Fruit fly (Drosophila melanogaster) whole organism, embryonic: Measurements from ENCODE around the gene CG6785.

ENCODE experiments used
- CG10321 ChIP-seq: fragments of 200-800 bp; sonication (Bioruptor generic); IDR thresholded peaks from 2 replicates; pipeline ENCODE4 v1.3.6; 2022; ENCODE audit warnings: missing biosample characterization, missing genetic modification characterization
- CG10366 ChIP-seq: fragments of 200-800 bp; sonication (Bioruptor generic); IDR thresholded peaks from 2 replicates; pipeline ENCODE4 v1.3.6; 2022; ENCODE audit warnings: missing biosample characterization, missing genetic modification characterization
- CG10654 ChIP-seq: fragments of 200-800 bp; sonication (Bioruptor generic); optimal IDR thresholded peaks from 2 replicates; lab custom pipeline; 2016; ENCODE audit warnings: missing biosample characterization, missing genetic modification characterization
- CG11696 ChIP-seq: fragments of 200-800 bp; sonication (Bioruptor generic); IDR thresholded peaks from 2 replicates; pipeline ENCODE4 v1.3.6; 2022; ENCODE audit warnings: missing biosample characterization, missing genetic modification characterization
- CG11723 ChIP-seq: fragments of 200-800 bp; sonication (Bioruptor generic); optimal IDR thresholded peaks from 2 replicates; lab custom pipeline; 2017; ENCODE audit warnings: missing biosample characterization, mild to moderate bottlenecking, missing genetic modification characterization
- CG12744 ChIP-seq: fragments of 200-800 bp; sonication (Bioruptor generic); optimal IDR thresholded peaks from 2 replicates; lab custom pipeline; 2016; ENCODE audit warnings: missing biosample characterization, missing genetic modification characterization
- CG13123 ChIP-seq: fragments of 200-800 bp; sonication (Bioruptor generic); optimal IDR thresholded peaks from 2 replicates; lab custom pipeline; 2016; ENCODE audit warnings: missing biosample characterization, missing genetic modification characterization
- CG14014 ChIP-seq: fragments of 200-800 bp; sonication (Bioruptor generic); IDR thresholded peaks from 2 replicates; pipeline ENCODE4 v1.3.6; 2022; ENCODE audit warnings: missing biosample characterization, missing genetic modification characterization
- CG17829 ChIP-seq: fragments of 200-800 bp; optimal IDR thresholded peaks from 2 replicates; lab custom pipeline; 2019; ENCODE audit warnings: missing biosample characterization, mild to moderate bottlenecking, missing genetic modification characterization, moderate library complexity
- CG2875 ChIP-seq: fragments of 200-800 bp; sonication (Bioruptor generic); optimal IDR thresholded peaks from 2 replicates; lab custom pipeline; 2017; ENCODE audit warnings: missing biosample characterization, mild to moderate bottlenecking, missing genetic modification characterization, missing genetic modification reagents
- CG3281 ChIP-seq: fragments of 200-800 bp; sonication (Bioruptor generic); optimal IDR thresholded peaks from 3 replicates; lab custom pipeline; 2017; ENCODE audit warnings: missing biosample characterization, mild to moderate bottlenecking, missing genetic modification characterization
- CG7928 ChIP-seq: fragments of 200-800 bp; sonication (Bioruptor generic); optimal IDR thresholded peaks from 2 replicates; lab custom pipeline; 2017; ENCODE audit warnings: missing biosample characterization, mild to moderate bottlenecking, missing genetic modification characterization
- CG9797 ChIP-seq: fragments of 200-800 bp; sonication (Bioruptor generic); optimal IDR thresholded peaks from 3 replicates; lab custom pipeline; 2018; ENCODE audit warnings: missing biosample characterization, mild to moderate bottlenecking, missing genetic modification characterization
- CG9876 ChIP-seq: fragments of 200-800 bp; sonication (Bioruptor generic); optimal IDR thresholded peaks from 2 replicates; lab custom pipeline; 2016; ENCODE audit warnings: missing biosample characterization, missing genetic modification characterization
- Gug ChIP-seq: fragments of 200-800 bp; sonication (Bioruptor generic); IDR thresholded peaks from 4 replicates; pipeline ENCODE4 v1.3.6; 2022; ENCODE audit warnings: missing biosample characterization, missing genetic modification characterization
- H15 ChIP-seq: fragments of 200-800 bp; sonication (Bioruptor generic); IDR thresholded peaks from 3 replicates; pipeline ENCODE4 v1.3.6; 2022; ENCODE audit warnings: missing biosample characterization, missing genetic modification characterization
- HLHmδ ChIP-seq: fragments of 200-800 bp; sonication (Bioruptor generic); optimal IDR thresholded peaks from 2 replicates; lab custom pipeline; 2018; ENCODE audit warnings: missing biosample characterization, mild to moderate bottlenecking, missing genetic modification characterization, moderate library complexity
- HmgD ChIP-seq: fragments of 200-800 bp; sonication (Bioruptor generic); optimal IDR thresholded peaks from 3 replicates; lab custom pipeline; 2016; ENCODE audit warnings: missing biosample characterization, missing genetic modification characterization
- Hr39 ChIP-seq: fragments of >200 bp; optimal IDR thresholded peaks from 2 replicates; lab custom pipeline; 2017
- Hr51 ChIP-seq, 2 experiments: fragments of 200-800 bp; sonication (Bioruptor generic); optimal IDR thresholded peaks; 2 replicates in 1 of 2; 3 replicates in 1 of 2; lab custom pipeline; 2016 to 2018; ENCODE audit warnings: missing biosample characterization in 2 of 2, missing genetic modification characterization in 2 of 2, mild to moderate bottlenecking in 1 of 2, moderate library complexity in 1 of 2
- Oli ChIP-seq: fragments of 200-800 bp; sonication (Bioruptor generic); optimal IDR thresholded peaks from 2 replicates; lab custom pipeline; 2018; ENCODE audit warnings: missing biosample characterization, mild to moderate bottlenecking, missing genetic modification characterization, moderate library complexity
- Ptx1 ChIP-seq: fragments of 200-800 bp; sonication (Bioruptor generic); IDR thresholded peaks from 2 replicates; pipeline ENCODE4 v1.3.6; 2022; ENCODE audit warnings: missing biosample characterization, missing genetic modification characterization
- amos ChIP-seq: fragments of 200-800 bp; sonication (Bioruptor generic); IDR thresholded peaks from 2 replicates; pipeline ENCODE4 v1.3.6; 2022; ENCODE audit warnings: missing biosample characterization, missing genetic modification characterization; ENCODE audit not compliant: partially characterized antibody
- ara ChIP-seq: fragments of 200-800 bp; sonication (Bioruptor generic); IDR thresholded peaks from 2 replicates; pipeline ENCODE4 v1.3.6; 2022; ENCODE audit warnings: missing biosample characterization, missing genetic modification characterization
- cas ChIP-seq: fragments of 200-800 bp; sonication (Bioruptor generic); IDR thresholded peaks from 2 replicates; pipeline ENCODE4 v1.3.6; 2022; ENCODE audit warnings: missing biosample characterization, missing genetic modification characterization
- ci ChIP-seq: fragments of 200-800 bp; sonication (Bioruptor generic); IDR thresholded peaks from 3 replicates; pipeline ENCODE4 v1.3.6; 2022; ENCODE audit warnings: missing biosample characterization, missing genetic modification characterization
- crol ChIP-seq: fragments of 200-800 bp; sonication (Bioruptor generic); IDR thresholded peaks from 2 replicates; pipeline ENCODE4 v1.3.6; 2022; ENCODE audit warnings: missing biosample characterization, missing genetic modification characterization
- da ChIP-seq: fragments of 200-800 bp; sonication (Bioruptor generic); optimal IDR thresholded peaks from 2 replicates; lab custom pipeline; 2016; ENCODE audit warnings: missing biosample characterization, missing genetic modification characterization
- dm ChIP-seq: fragments of 200-800 bp; sonication (Bioruptor generic); optimal IDR thresholded peaks from 3 replicates; lab custom pipeline; 2016; ENCODE audit warnings: missing biosample characterization, missing genetic modification characterization
- dmrt99B ChIP-seq: fragments of 200-800 bp; sonication (Bioruptor generic); optimal IDR thresholded peaks from 2 replicates; lab custom pipeline; 2018; ENCODE audit warnings: missing biosample characterization, mild to moderate bottlenecking, missing genetic modification characterization, moderate library complexity
- dpn ChIP-seq, 2 experiments: fragments of 200-800 bp; sonication (Bioruptor generic); optimal IDR thresholded peaks; 3 replicates each; lab custom pipeline; 2016; ENCODE audit warnings: missing biosample characterization in 2 of 2, missing genetic modification characterization in 2 of 2
- fd3F ChIP-seq: fragments of 200-800 bp; sonication (Bioruptor generic); optimal IDR thresholded peaks from 2 replicates; lab custom pipeline; 2018; ENCODE audit warnings: missing biosample characterization, mild to moderate bottlenecking, missing genetic modification characterization, moderate library complexity
- gcm2 ChIP-seq: fragments of 200-800 bp; sonication (Bioruptor generic); optimal IDR thresholded peaks from 2 replicates; lab custom pipeline; 2016; ENCODE audit warnings: missing biosample characterization, missing genetic modification characterization
- gro ChIP-seq: fragments of 200-800 bp; sonication (Bioruptor generic); optimal IDR thresholded peaks from 2 replicates; lab custom pipeline; 2016; ENCODE audit warnings: missing biosample characterization, missing genetic modification characterization
- hkb ChIP-seq, 2 experiments: fragments of 200-800 bp in 1 of 2; fragments of >200 bp in 1 of 2; sonication (Bioruptor generic) in 1 of 2; IDR thresholded peaks in 1 of 2; optimal IDR thresholded peaks in 1 of 2; 2 replicates each; pipeline versions ENCODE4 v1.3.6 to Lab custom; 2017 to 2022; ENCODE audit warnings: missing biosample characterization in 1 of 2, missing genetic modification characterization in 1 of 2
- kay ChIP-seq: fragments of 200-800 bp; sonication (Bioruptor generic); optimal IDR thresholded peaks from 2 replicates; lab custom pipeline; 2016; ENCODE audit warnings: missing biosample characterization, missing genetic modification characterization
- ken ChIP-seq: fragments of 200-800 bp; sonication (Bioruptor generic); IDR thresholded peaks from 3 replicates; pipeline ENCODE4 v1.3.6; 2022; ENCODE audit warnings: missing biosample characterization, missing genetic modification characterization
- lola ChIP-seq, 3 experiments: fragments of >200 bp in 2 of 3; fragments of 200-800 bp in 1 of 3; sonication (Bioruptor generic) in 1 of 3; optimal IDR thresholded peaks; 2 replicates each; lab custom pipeline; 2017 to 2019; ENCODE audit warnings: missing biosample characterization in 3 of 3, missing genetic modification characterization in 3 of 3, mild to moderate bottlenecking in 1 of 3, moderate library complexity in 1 of 3
- lov ChIP-seq, 2 experiments: fragments of 200-800 bp in 1 of 2; fragments of >200 bp in 1 of 2; sonication (Bioruptor generic) in 1 of 2; IDR thresholded peaks in 1 of 2; optimal IDR thresholded peaks in 1 of 2; 2 replicates in 1 of 2; 3 replicates in 1 of 2; pipeline versions ENCODE4 v1.3.6 to Lab custom; 2017 to 2022; ENCODE audit warnings: missing biosample characterization in 1 of 2, missing genetic modification characterization in 1 of 2
- luna ChIP-seq: fragments of 200-800 bp; sonication (Bioruptor generic); optimal IDR thresholded peaks from 2 replicates; lab custom pipeline; 2016; ENCODE audit warnings: missing biosample characterization, missing genetic modification characterization
- nau ChIP-seq: fragments of 200-800 bp; sonication (Bioruptor generic); optimal IDR thresholded peaks from 3 replicates; lab custom pipeline; 2017; ENCODE audit warnings: missing biosample characterization, mild to moderate bottlenecking, missing genetic modification characterization, missing genetic modification reagents
- pan ChIP-seq, 4 experiments: fragments of >200 bp in 3 of 4; fragments of 200-800 bp in 1 of 4; sonication (Bioruptor generic) in 1 of 4; optimal IDR thresholded peaks in 3 of 4; IDR thresholded peaks in 1 of 4; 2 replicates each; pipeline versions ENCODE4 v1.3.6 to Lab custom; 2017 to 2022; ENCODE audit warnings: missing biosample characterization in 2 of 4, missing genetic modification characterization in 2 of 4, mixed read lengths in 1 of 4
- sisA ChIP-seq: fragments of 200-800 bp; sonication (Bioruptor generic); IDR thresholded peaks from 2 replicates; pipeline ENCODE4 v1.3.6; 2022; ENCODE audit warnings: missing biosample characterization, missing genetic modification characterization
- slou ChIP-seq: fragments of 200-800 bp; sonication (Bioruptor generic); optimal IDR thresholded peaks from 3 replicates; lab custom pipeline; 2016; ENCODE audit warnings: missing biosample characterization, missing genetic modification characterization
- tio ChIP-seq: fragments of 200-800 bp; sonication (Bioruptor generic); optimal IDR thresholded peaks from 2 replicates; lab custom pipeline; 2017; ENCODE audit warnings: missing biosample characterization, missing genetic modification characterization, inconsistent platforms
- usp ChIP-seq: fragments of >200 bp; optimal IDR thresholded peaks from 2 replicates; lab custom pipeline; 2017; ENCODE audit warnings: missing biosample characterization, missing genetic modification characterization

The CG6785 gene

dm6 chr2L:12026458-12027431 is 18.3 kb downstream of the CG6785 start (continued):
- TF ChIP-seq nau (GFP tag; lab: Kevin White, UChicago) = no peak
- no peak for TF ChIP-seq CG7928
- TF ChIP-seq gcm2 (GFP tag; lab: Kevin White, UChicago) = peak; percentile 47
- TF ChIP-seq sisA = peak; percentile 43; the same call in 1 of the 2 replicates
- peak; percentile 31; the same call in 1 of the 2 replicates for TF ChIP-seq crol (GFP tag; lab: Robert Waterston, UW)
- no peak for TF ChIP-seq CG9876 (GFP tag; lab: Kevin White, UChicago)
- TF ChIP-seq ara (GFP tag; lab: Robert Waterston, UW) = peak; percentile 63
- peak; percentile 66 for TF ChIP-seq CG3281 (GFP tag; lab: Kevin White, UChicago)
- peak; percentile 19 for TF ChIP-seq CG11723
- peak; percentile 63 for TF ChIP-seq CG17829 (tag; lab: Kevin White, UChicago)
- no peak for TF ChIP-seq kay
- TF ChIP-seq ci (GFP tag; lab: Robert Waterston, UW) = peak; percentile 44; the same call in 1 of the 3 replicates
- peak; percentile 35 for TF ChIP-seq dm (GFP tag; lab: Kevin White, UChicago)
- TF ChIP-seq H15 (GFP tag; lab: Robert Waterston, UW) = peak; percentile 51; the same call in 1 of the 3 replicates
- TF ChIP-seq Hr39 (lab: Kevin White, UChicago) = no peak
- peak; percentile 34 for TF ChIP-seq CG10654 (GFP tag; lab: Kevin White, UChicago)
- TF ChIP-seq cas (GFP tag; lab: Robert Waterston, UW) = no peak
- peak; percentile 4 for TF ChIP-seq fd3F (GFP tag; lab: Kevin White, UChicago)
- peak; percentile 48 for TF ChIP-seq dmrt99B (tag; lab: Kevin White, UChicago)
- peak; percentile 57 for TF ChIP-seq Ptx1 (GFP tag; lab: Robert Waterston, UW)
- peak; percentile 31 for TF ChIP-seq CG13123 (GFP tag; lab: Kevin White, UChicago)
- TF ChIP-seq da (GFP tag; lab: Kevin White, UChicago) = peak; percentile 12
- no peak for TF ChIP-seq CG12744 (GFP tag; lab: Kevin White, UChicago)
- TF ChIP-seq HmgD (GFP tag; lab: Kevin White, UChicago) = no peak
- peak; percentile 83 for TF ChIP-seq Oli (tag; lab: Kevin White, UChicago)
- no peak for TF ChIP-seq slou (GFP tag; lab: Kevin White, UChicago)
- TF ChIP-seq hkb (optimal IDR thresholded peaks at IDR 0.05; lab: Kevin White, UChicago) = no peak
- 0 out of 2 replicates have a peak, but pooled peaks have one; percentile 21 for TF ChIP-seq hkb (GFP tag; IDR thresholded peaks at IDR 0.05; lab: Robert Waterston, UW)
- peak in 1 of 2 experiments; percentile 40 for TF ChIP-seq dpn (GFP tag; optimal IDR thresholded peaks at IDR 0.05; lab: Kevin White, UChicago)
- TF ChIP-seq CG11696 (GFP tag; lab: Robert Waterston, UW) = peak; percentile 13; the same call in 1 of the 2 replicates
- peak; percentile 69 for TF ChIP-seq tio (GFP tag; lab: Kevin White, UChicago)
- no peak for TF ChIP-seq amos (GFP tag; lab: Robert Waterston, UW)
- TF ChIP-seq gro = no peak
- peak; percentile 35 for TF ChIP-seq Gug (GFP tag; lab: Robert Waterston, UW)
- no peak for TF ChIP-seq pan (optimal IDR thresholded peaks at IDR 0.05; lab: Kevin White, UChicago)
- peak in 1 of 2 experiments; percentile 43 for TF ChIP-seq pan (GFP tag; optimal IDR thresholded peaks at IDR 0.05 in 1 of 2, IDR thresholded peaks at IDR 0.05 in 1 of 2)
- peak in 1 of 3 experiments; percentile 75 for TF ChIP-seq lola (GFP tag; optimal IDR thresholded peaks at IDR 0.05; lab: Kevin White, UChicago)
- no peak for TF ChIP-seq HLHmδ (GFP tag; lab: Kevin White, UChicago)
- TF ChIP-seq CG2875 (GFP tag; lab: Kevin White, UChicago) = no peak
- TF ChIP-seq CG14014 (GFP tag; lab: Robert Waterston, UW) = 0 out of 2 replicates have a peak, but pooled peaks have one; percentile 40
- peak; percentile 55; the same call in 2 of the 3 replicates for TF ChIP-seq ken (GFP tag; lab: Robert Waterston, UW)
- TF ChIP-seq CG10366 (GFP tag; lab: Robert Waterston, UW) = peak; percentile 25; the same call in 1 of the 2 replicates
- no peak for TF ChIP-seq CG9797 (GFP tag; lab: Kevin White, UChicago)
- no peak for TF ChIP-seq usp (GFP tag; lab: Kevin White, UChicago)
- no peak for TF ChIP-seq luna (GFP tag; lab: Kevin White, UChicago)
- TF ChIP-seq lov (optimal IDR thresholded peaks at IDR 0.05; lab: Kevin White, UChicago) = no peak
- 0 out of 3 replicates have a peak, but pooled peaks have one; percentile 14 for TF ChIP-seq lov (GFP tag; IDR thresholded peaks at IDR 0.05; lab: Robert Waterston, UW)
- TF ChIP-seq Hr51 (GFP tag; optimal IDR thresholded peaks at IDR 0.05; lab: Kevin White, UChicago) = peak in 1 of 2 experiments; percentile 75
- no peak for TF ChIP-seq CG10321 (GFP tag; lab: Robert Waterston, UW)
